Fruit fly (Drosophila melanogaster) S2 (cell line): ENCODE data around the gene CG33796.

Experiments
- CG8478 ChIP-seq: fragments of >200 bp; optimal IDR thresholded peaks from 2 replicates; lab custom pipeline; 2018
- CTCF ChIP-seq, 2 experiments: fragments of >200 bp; optimal IDR thresholded peaks; 2 replicates each; lab custom pipeline; 2018

CG33796 gene

DNA sequence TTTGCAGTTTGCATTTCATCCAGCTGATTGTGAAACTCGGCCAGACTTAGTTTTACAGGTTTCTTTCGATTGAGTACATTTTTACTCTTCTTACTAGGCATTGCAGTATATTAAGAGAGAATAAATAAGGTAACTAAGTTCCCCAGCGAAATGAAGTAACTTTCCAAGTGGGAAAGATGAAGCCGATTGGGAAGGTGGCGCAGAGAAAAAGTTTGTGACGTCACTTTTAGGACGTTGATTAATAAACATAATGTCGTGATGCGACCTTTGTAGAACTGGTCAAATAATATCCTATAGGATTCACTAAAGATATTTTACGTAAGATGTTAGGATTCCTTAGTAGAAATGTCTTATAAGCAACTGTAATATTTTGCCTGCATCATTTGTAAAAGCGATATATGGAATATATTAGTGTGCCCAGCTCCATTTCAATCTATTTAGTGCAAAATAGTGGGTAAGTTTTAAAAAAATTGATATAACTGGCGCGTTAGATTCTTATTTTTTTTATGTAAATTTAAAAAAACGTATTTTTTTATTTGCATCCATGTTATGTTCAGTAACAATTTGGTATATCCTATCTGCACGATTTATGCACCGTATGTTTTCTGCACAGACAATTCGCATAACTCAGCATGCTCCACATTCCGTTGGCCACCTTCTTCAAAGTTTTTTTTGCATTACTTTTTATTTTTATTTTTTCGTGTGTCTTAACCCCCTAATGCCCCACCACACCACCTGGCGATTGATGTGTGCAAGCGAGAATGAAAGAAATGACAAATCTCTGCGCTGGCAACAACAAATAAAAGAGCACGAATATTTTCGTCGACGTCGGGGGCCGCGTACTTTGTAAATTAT lies 26.0 kb downstream of the CG33796 start, which contains the start of gene CG32152:
Gene CG32152 (minus strand): TSS at position 352 of the 855 bp plus-strand sequence.
- TF ChIP-seq CG8478 (lab: Kevin White, UChicago) (no peak), CTCF (optimal IDR thresholded peaks at IDR 0.05; lab: Kevin White, UChicago) (no peak)

DNA sequence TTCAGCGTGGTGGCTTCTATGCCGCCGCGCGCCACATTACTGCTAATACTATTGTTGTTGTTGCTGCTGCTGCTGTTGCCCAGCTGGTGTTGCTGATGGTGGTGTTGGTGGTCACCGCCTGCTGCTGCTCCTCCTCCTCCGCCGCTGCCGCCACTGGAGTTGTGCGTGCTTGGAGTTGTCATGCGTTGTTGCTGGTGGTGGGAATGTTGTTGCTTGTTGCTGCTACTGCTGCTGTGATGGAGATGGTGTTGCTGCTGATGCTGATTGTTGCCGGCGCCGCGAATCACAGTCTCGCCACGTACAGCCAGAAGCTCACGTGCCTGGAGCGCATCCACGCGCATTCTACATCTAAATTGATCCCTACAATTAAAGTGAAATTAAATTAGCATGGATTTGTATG lies 28.4 kb downstream of the CG33796 start:
- TF ChIP-seq CG8478 (lab: Kevin White, UChicago) (no peak), CTCF (optimal IDR thresholded peaks at IDR 0.05; lab: Kevin White, UChicago) (no peak)

DNA sequence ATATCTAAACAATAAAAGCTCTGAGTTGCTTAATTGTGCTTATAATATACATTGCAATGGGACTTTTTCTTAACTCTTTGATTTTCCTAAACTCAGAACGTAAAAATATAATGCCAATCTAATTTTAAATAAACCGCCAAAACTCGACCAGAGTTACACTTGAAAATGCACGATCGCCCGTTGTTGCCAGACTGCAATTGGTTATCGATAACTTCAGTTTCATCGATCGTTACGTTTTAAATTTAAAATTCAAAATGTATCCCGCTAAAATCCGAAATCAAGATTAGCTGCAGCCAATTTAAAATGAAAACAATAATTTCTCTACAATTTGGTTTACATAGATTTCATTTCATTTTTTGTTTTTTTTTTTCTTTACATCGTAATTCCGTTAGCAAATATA lies 30.8 kb downstream of the CG33796 start:
- TF ChIP-seq CTCF (optimal IDR thresholded peaks at IDR 0.05; lab: Kevin White, UChicago): no peak

DNA sequence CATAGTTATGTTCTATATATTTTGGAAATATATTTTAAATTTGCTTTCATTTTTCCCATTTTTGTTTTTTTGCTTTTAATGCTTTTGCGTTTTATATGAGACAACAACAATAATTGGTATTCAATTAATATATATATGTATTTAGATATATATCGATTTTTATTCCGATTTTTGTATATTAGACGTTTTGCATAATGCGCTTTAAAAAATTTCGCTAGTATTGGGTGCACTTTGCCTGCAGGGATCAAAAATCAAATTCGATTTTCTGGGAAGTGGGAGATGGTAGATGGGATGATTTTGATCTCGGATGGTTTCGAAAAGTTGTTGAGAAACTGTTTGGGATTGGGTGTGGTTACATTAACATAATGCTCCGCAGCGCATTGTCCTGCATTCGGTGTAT lies 32.1 kb downstream of the CG33796 start, which contains the start of gene CG5157:
Gene CG5157 (minus strand): TSS at position 101 of the 400 bp plus-strand sequence.
- no peak for TF ChIP-seq CG8478 (lab: Kevin White, UChicago)
- no peak for TF ChIP-seq CTCF (optimal IDR thresholded peaks at IDR 0.05; lab: Kevin White, UChicago)

DNA sequence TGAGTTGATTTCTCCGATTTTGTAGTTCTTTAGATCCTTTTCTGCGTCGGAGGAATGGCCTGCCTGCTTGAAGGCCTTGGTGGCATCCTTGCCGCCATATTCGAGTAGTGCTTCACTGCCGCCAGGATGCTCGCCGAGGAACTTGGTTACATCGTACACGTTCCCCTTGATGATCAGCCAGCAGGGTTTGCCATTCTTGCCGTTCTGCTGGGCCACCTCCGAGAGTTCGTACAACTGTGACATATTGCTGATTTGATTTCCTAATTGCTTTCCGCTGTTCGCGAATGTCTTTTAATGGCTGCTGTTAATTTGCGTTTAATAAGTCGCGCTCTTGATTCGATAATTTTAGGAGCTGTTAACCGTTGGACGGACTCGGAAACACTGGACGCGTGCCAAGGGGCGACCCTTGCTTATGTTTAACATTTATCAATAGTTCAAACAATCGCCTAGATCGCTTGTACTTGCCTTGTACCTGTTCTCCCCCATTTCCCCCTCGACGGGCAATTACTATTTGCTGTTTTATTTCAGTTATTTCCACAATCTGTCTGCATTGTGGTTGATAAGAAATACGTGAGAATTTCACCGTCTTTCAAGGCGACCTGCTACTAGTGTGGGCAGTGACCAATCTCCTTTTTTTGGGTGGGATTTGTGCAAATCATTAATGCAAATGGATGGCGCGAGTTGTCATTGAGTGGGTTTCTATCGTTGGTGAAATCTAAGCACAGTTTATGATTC lies 32.9 kb downstream of the CG33796 start:
- no peak for TF ChIP-seq CG8478 (lab: Kevin White, UChicago)
- TF ChIP-seq CTCF (optimal IDR thresholded peaks at IDR 0.05; lab: Kevin White, UChicago): no peak

DNA sequence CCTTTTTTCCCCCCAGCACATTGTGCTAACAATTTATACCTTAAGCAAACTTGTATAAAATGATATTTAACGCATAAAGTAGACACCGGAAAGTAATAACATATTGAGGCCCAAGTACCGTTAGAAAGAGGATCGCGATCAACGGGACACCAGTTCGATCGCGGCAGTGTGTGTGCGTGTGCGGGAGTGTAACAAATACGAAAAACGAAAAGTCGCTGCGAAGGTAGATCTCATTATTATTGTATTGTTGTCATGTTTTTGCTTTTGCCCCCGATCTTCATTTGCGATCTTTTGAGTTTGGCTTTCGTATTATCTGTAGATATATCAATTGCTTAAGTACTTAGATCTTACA lies 37.9 kb downstream of the CG33796 start:
- TF ChIP-seq CG8478 (lab: Kevin White, UChicago): no peak
- no peak for TF ChIP-seq CTCF (optimal IDR thresholded peaks at IDR 0.05; lab: Kevin White, UChicago)

DNA sequence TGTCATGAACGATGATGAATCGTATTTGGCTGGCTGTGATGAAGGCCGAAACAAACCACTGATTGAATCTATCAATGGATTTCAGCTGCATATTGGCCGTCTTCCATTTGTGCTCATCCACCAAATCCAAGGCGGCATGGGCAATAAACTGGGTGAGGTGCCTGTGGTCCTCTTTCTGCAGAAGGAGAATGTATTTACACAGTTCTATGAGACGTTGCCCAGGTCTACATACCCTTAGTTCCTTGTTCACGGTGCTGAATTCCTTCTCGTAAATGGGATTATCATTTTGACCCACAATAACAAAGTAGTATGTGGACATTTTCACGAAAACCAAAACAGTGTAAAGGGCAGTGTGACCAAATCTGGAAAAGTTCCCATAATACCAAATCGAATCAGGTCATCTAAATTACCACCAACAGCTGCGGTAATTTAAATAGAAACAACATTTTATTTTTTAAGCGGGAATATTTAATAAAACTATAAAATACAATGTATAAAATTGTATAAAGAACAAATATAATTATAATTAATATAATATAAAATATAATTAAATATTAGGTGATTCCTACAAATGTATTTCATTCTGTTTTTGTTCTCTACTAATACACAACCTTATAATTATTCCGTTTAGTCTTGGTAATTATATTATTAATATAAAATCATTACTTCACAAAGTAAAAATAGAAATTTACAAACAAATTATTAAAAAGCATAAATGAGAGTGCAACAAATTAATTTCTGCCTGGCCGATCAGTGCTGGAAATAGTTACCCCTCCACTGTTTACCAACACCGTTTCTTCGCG lies 38.4 kb downstream of the CG33796 start, which contains the start of the genes Trs20 and elg1:
Gene Trs20 (minus strand): TSS at position 369 of the 803 bp plus-strand sequence.
Gene elg1 (plus strand): TSS at position 765 of the 803 bp plus-strand sequence.
- no peak for TF ChIP-seq CG8478 (lab: Kevin White, UChicago)
- no peak for TF ChIP-seq CTCF (optimal IDR thresholded peaks at IDR 0.05; lab: Kevin White, UChicago)

DNA sequence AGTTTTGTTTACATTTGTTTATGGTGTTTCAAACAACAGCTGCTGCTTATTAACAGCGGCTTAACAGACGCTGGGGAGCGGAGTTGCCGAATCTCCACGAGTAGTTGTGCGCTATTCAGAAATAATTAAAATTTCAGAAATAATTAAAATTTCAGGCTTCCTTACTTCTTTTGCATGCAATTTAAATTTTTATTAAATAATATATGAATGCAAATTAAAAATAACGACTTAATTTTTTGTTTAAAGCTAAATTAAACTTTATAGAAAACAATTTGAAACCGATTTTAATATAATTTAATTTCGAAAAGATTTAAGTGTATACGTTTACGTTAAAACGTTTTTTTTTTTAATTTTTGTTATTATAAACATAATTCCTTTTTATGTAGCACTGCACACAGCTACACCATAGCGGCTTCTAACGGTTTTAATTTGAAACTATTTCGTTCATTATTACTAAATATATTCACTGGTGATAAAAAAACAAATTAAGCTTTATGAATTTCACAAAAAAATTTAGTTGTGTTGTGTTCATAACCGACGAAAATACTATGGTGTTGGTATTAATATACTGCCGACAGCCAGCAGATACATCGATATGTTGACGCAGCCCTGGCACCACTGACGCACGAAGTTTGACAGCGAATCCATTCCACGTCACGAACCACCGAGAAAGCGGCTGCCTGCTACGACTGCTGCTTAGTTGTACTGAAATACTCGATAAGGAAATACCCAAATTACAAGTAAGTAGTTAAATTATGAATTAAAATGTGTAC lies 40.7 kb downstream of the CG33796 start, which contains the start of gene SsRbeta:
Gene SsRbeta (plus strand): TSS at position 645 of the 773 bp plus-strand sequence.
- no peak for TF ChIP-seq CG8478 (lab: Kevin White, UChicago)
- TF ChIP-seq CTCF (optimal IDR thresholded peaks at IDR 0.05; lab: Kevin White, UChicago): peak in 1 of 2 experiments; percentile 35

DNA sequence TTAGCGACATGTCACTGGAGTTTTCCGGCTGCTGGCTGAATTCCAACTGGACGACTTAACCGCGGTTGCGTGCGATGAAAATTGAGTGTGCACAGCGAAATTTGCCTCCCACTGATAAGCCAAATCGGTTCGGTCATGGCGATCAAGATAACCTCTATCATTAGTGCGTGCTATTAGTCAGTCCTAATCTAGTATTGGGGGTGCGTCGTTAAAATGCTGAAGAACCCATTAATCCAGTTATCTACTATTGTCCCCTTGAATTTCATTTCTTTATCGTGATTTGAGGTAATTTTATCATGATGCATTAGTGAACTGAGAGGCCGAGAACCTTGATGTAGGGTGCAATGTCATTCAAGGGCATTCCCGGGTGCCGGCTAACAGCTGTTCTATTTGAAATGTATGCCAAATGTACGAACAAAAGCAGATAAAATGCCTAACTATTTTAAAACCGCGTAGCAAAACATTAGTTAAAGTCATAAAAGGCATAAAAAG lies 41.4 kb downstream of the CG33796 start, which contains the start of gene Pgm1:
Gene Pgm1 (minus strand): TSS at position 51 of the 492 bp plus-strand sequence.
- TF ChIP-seq CTCF (optimal IDR thresholded peaks at IDR 0.05; lab: Kevin White, UChicago): no peak
- no peak for TF ChIP-seq CG8478 (lab: Kevin White, UChicago)

DNA sequence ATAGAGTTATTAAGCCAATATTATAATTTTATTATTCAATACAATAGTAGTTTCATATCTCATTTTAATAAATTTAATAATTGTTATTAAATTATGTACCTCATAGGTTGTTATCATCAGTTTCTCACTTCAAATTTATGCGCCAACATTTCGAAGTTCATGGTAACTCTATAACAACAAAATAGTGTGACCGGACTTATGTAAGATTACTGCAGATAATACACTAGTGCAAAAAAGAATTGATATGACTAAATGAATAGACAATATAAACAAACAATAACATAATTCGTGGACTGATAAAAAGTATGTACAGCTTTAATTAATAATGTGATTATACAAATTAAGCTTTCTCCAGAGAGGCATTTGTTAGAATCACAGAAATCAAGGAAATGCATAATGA lies 48.1 kb downstream of the CG33796 start, which contains the start of gene Strump:
Gene Strump (plus strand): TSS at position 212 of the 400 bp plus-strand sequence.
- no peak for TF ChIP-seq CTCF (optimal IDR thresholded peaks at IDR 0.05; lab: Kevin White, UChicago)
- no peak for TF ChIP-seq CG8478 (lab: Kevin White, UChicago)
